Fruit fly (Drosophila melanogaster) whole organism, embryonic: ENCODE results near the gene CG4537.

Source experiments
- Bgb ChIP-seq: fragments of 200-800 bp; sonication (Bioruptor generic); IDR thresholded peaks from 2 replicates; pipeline ENCODE4 v1.3.6; 2022; ENCODE audit warnings: missing biosample characterization, missing genetic modification characterization; ENCODE audit not compliant: partially characterized antibody
- CG10979 ChIP-seq: fragments of 200-800 bp; sonication (Bioruptor generic); optimal IDR thresholded peaks from 2 replicates; lab custom pipeline; 2018; ENCODE audit warnings: missing biosample characterization, mild to moderate bottlenecking, missing genetic modification characterization, moderate library complexity
- CG11456 ChIP-seq: fragments of 200-800 bp; sonication (Bioruptor generic); IDR thresholded peaks from 3 replicates; pipeline ENCODE4 v1.3.6; 2022; ENCODE audit warnings: missing biosample characterization, missing genetic modification characterization
- CG11723 ChIP-seq: fragments of 200-800 bp; sonication (Bioruptor generic); optimal IDR thresholded peaks from 2 replicates; lab custom pipeline; 2017; ENCODE audit warnings: missing biosample characterization, mild to moderate bottlenecking, missing genetic modification characterization
- CG12104 ChIP-seq: fragments of 200-800 bp; sonication (Bioruptor generic); optimal IDR thresholded peaks from 3 replicates; lab custom pipeline; 2016; ENCODE audit warnings: missing biosample characterization, missing genetic modification characterization
- CG13287 ChIP-seq: fragments of 200-800 bp; sonication (Bioruptor generic); IDR thresholded peaks from 2 replicates; pipeline ENCODE4 v1.3.6; 2022; ENCODE audit warnings: missing biosample characterization, missing genetic modification characterization; ENCODE audit not compliant: partially characterized antibody
- CG13624 ChIP-seq: fragments of 200-800 bp; sonication (Bioruptor generic); optimal IDR thresholded peaks from 2 replicates; lab custom pipeline; 2016; ENCODE audit warnings: missing biosample characterization, missing genetic modification characterization
- CG14014 ChIP-seq: fragments of 200-800 bp; sonication (Bioruptor generic); IDR thresholded peaks from 2 replicates; pipeline ENCODE4 v1.3.6; 2022; ENCODE audit warnings: missing biosample characterization, missing genetic modification characterization
- CG1603 ChIP-seq: fragments of 200-800 bp; sonication (Bioruptor generic); optimal IDR thresholded peaks from 2 replicates; lab custom pipeline; 2019; ENCODE audit warnings: missing biosample characterization, mild to moderate bottlenecking, missing genetic modification characterization, moderate library complexity
- CG2120 ChIP-seq: fragments of 200-800 bp; sonication (Bioruptor generic); optimal IDR thresholded peaks from 3 replicates; lab custom pipeline; 2016; ENCODE audit warnings: missing biosample characterization, missing genetic modification characterization
- CG31224 ChIP-seq: fragments of 200-800 bp; sonication (Bioruptor generic); IDR thresholded peaks from 2 replicates; pipeline ENCODE4 v1.3.6; 2022; ENCODE audit warnings: missing biosample characterization, missing genetic modification characterization
- CG32532 ChIP-seq: fragments of 200-800 bp; sonication (Bioruptor generic); IDR thresholded peaks from 2 replicates; pipeline ENCODE4 v1.3.6; 2022; ENCODE audit warnings: missing biosample characterization, missing genetic modification characterization
- CG4360 ChIP-seq: fragments of 200-800 bp; sonication (Bioruptor generic); IDR thresholded peaks from 2 replicates; pipeline ENCODE4 v1.3.6; 2022; ENCODE audit warnings: missing biosample characterization, missing genetic modification characterization
- CG4820 ChIP-seq: fragments of 200-800 bp; sonication (Bioruptor generic); optimal IDR thresholded peaks from 3 replicates; lab custom pipeline; 2016; ENCODE audit warnings: missing biosample characterization, missing genetic modification characterization
- CG6254 ChIP-seq: fragments of 200-800 bp; sonication (Bioruptor generic); optimal IDR thresholded peaks from 3 replicates; lab custom pipeline; 2017; ENCODE audit warnings: mild to moderate bottlenecking, missing biosample characterization, missing genetic modification reagents, missing genetic modification characterization
- CG6272 ChIP-seq: fragments of 200-800 bp; sonication (Bioruptor generic); IDR thresholded peaks from 2 replicates; pipeline ENCODE4 v1.3.6; 2022; ENCODE audit warnings: missing biosample characterization, missing genetic modification characterization
- CG7928 ChIP-seq: fragments of 200-800 bp; sonication (Bioruptor generic); optimal IDR thresholded peaks from 2 replicates; lab custom pipeline; 2017; ENCODE audit warnings: missing biosample characterization, mild to moderate bottlenecking, missing genetic modification characterization
- Dad ChIP-seq: fragments of 200-800 bp; sonication (Bioruptor generic); optimal IDR thresholded peaks from 3 replicates; lab custom pipeline; 2016; ENCODE audit warnings: missing biosample characterization, missing genetic modification characterization
- Dek ChIP-seq: fragments of 200-800 bp; sonication (Bioruptor generic); optimal IDR thresholded peaks from 3 replicates; lab custom pipeline; 2019; ENCODE audit warnings: missing biosample characterization, mild to moderate bottlenecking, missing genetic modification characterization, moderate library complexity
- Dfd ChIP-seq, 2 experiments: fragments of >200 bp; optimal IDR thresholded peaks; 2 replicates each; lab custom pipeline; 2017; ENCODE audit warnings: missing biosample characterization in 2 of 2, missing genetic modification characterization in 2 of 2
- Dip3 ChIP-seq: fragments of 200-800 bp; sonication (Bioruptor generic); optimal IDR thresholded peaks from 3 replicates; lab custom pipeline; 2016; ENCODE audit warnings: missing biosample characterization, missing genetic modification characterization
- HLH3B ChIP-seq: fragments of 200-800 bp; sonication (Bioruptor generic); IDR thresholded peaks from 2 replicates; pipeline ENCODE4 v1.3.6; 2022; ENCODE audit warnings: missing biosample characterization, missing genetic modification characterization
- Hr39 ChIP-seq: fragments of >200 bp; optimal IDR thresholded peaks from 2 replicates; lab custom pipeline; 2017
- Kr ChIP-seq: fragments of 200-800 bp; sonication (Bioruptor generic); optimal IDR thresholded peaks from 2 replicates; lab custom pipeline; 2017; ENCODE audit warnings: missing biosample characterization, mild to moderate bottlenecking, missing genetic modification characterization
- Mes4 ChIP-seq: fragments of 200-800 bp; sonication (Bioruptor generic); optimal IDR thresholded peaks from 2 replicates; lab custom pipeline; 2016; ENCODE audit warnings: missing biosample characterization, missing genetic modification characterization
- Myb ChIP-seq: fragments of 200-800 bp; sonication (Bioruptor generic); optimal IDR thresholded peaks from 2 replicates; lab custom pipeline; 2016; ENCODE audit warnings: missing biosample characterization, missing genetic modification characterization
- Opbp ChIP-seq: fragments of 200-800 bp; sonication (Bioruptor generic); IDR thresholded peaks from 3 replicates; pipeline ENCODE4 v1.3.6; 2022; ENCODE audit warnings: missing biosample characterization, missing genetic modification characterization; ENCODE audit not compliant: partially characterized antibody
- PHDP ChIP-seq: fragments of 200-800 bp; sonication (Bioruptor generic); optimal IDR thresholded peaks from 3 replicates; lab custom pipeline; 2018; ENCODE audit warnings: missing biosample characterization, mild to moderate bottlenecking, missing genetic modification characterization, moderate library complexity
- Ravus ChIP-seq: fragments of 200-800 bp; sonication (Bioruptor generic); IDR thresholded peaks from 2 replicates; pipeline ENCODE4 v1.3.6; 2022; ENCODE audit warnings: missing biosample characterization, missing genetic modification characterization
- Rx ChIP-seq: fragments of 200-800 bp; sonication (Bioruptor generic); IDR thresholded peaks from 2 replicates; pipeline ENCODE4 v1.3.6; 2022; ENCODE audit warnings: missing biosample characterization, missing genetic modification characterization
- Sry-δ ChIP-seq: fragments of 200-800 bp; sonication (Bioruptor generic); optimal IDR thresholded peaks from 2 replicates; lab custom pipeline; 2016; ENCODE audit warnings: missing biosample characterization, missing genetic modification characterization
- ab ChIP-seq: fragments of 200-800 bp; sonication (Bioruptor generic); optimal IDR thresholded peaks from 2 replicates; lab custom pipeline; 2016; ENCODE audit warnings: missing biosample characterization, missing genetic modification characterization
- bcd ChIP-seq: fragments of 200-800 bp; sonication (Bioruptor generic); optimal IDR thresholded peaks from 2 replicates; lab custom pipeline; 2017; ENCODE audit warnings: missing biosample characterization, mild to moderate bottlenecking, missing genetic modification characterization
- cas ChIP-seq: fragments of 200-800 bp; sonication (Bioruptor generic); IDR thresholded peaks from 2 replicates; pipeline ENCODE4 v1.3.6; 2022; ENCODE audit warnings: missing biosample characterization, missing genetic modification characterization
- cwo ChIP-seq: fragments of 200-800 bp; sonication (Bioruptor generic); optimal IDR thresholded peaks from 3 replicates; lab custom pipeline; 2017; ENCODE audit warnings: missing biosample characterization, missing genetic modification characterization, mild to moderate bottlenecking, moderate library complexity, missing genetic modification reagents
- dm ChIP-seq: fragments of 200-800 bp; sonication (Bioruptor generic); optimal IDR thresholded peaks from 3 replicates; lab custom pipeline; 2016; ENCODE audit warnings: missing biosample characterization, missing genetic modification characterization
- fd102C ChIP-seq: fragments of 200-800 bp; sonication (Bioruptor generic); optimal IDR thresholded peaks from 2 replicates; lab custom pipeline; 2018; ENCODE audit warnings: missing biosample characterization, mild to moderate bottlenecking, missing genetic modification characterization, moderate library complexity
- ftz-f1 ChIP-seq: fragments of 200-800 bp; sonication (Bioruptor generic); optimal IDR thresholded peaks from 2 replicates; lab custom pipeline; 2016; ENCODE audit warnings: missing biosample characterization, missing genetic modification characterization
- jigr1 ChIP-seq: fragments of 200-800 bp; sonication (Bioruptor generic); IDR thresholded peaks from 3 replicates; pipeline ENCODE4 v1.3.6; 2022; ENCODE audit warnings: missing biosample characterization, missing genetic modification characterization
- knrl ChIP-seq: fragments of 200-800 bp; sonication (Bioruptor generic); IDR thresholded peaks from 3 replicates; pipeline ENCODE4 v1.3.6; 2022; ENCODE audit warnings: missing biosample characterization, missing genetic modification characterization; ENCODE audit not compliant: partially characterized antibody
- luna ChIP-seq: fragments of 200-800 bp; sonication (Bioruptor generic); optimal IDR thresholded peaks from 2 replicates; lab custom pipeline; 2016; ENCODE audit warnings: missing biosample characterization, missing genetic modification characterization
- nau ChIP-seq: fragments of 200-800 bp; sonication (Bioruptor generic); optimal IDR thresholded peaks from 3 replicates; lab custom pipeline; 2017; ENCODE audit warnings: missing biosample characterization, mild to moderate bottlenecking, missing genetic modification characterization, missing genetic modification reagents
- odd ChIP-seq: fragments of 200-800 bp; sonication (Bioruptor generic); optimal IDR thresholded peaks from 2 replicates; lab custom pipeline; 2017; ENCODE audit warnings: missing biosample characterization, mild to moderate bottlenecking, missing genetic modification characterization
- peb ChIP-seq: fragments of 200-800 bp; sonication (Bioruptor generic); IDR thresholded peaks from 2 replicates; pipeline ENCODE4 v1.3.6; 2022; ENCODE audit warnings: missing biosample characterization, missing genetic modification characterization
- phol ChIP-seq: fragments of 200-800 bp; sonication (Bioruptor generic); optimal IDR thresholded peaks from 3 replicates; lab custom pipeline; 2018; ENCODE audit warnings: missing biosample characterization, mild to moderate bottlenecking, missing genetic modification characterization, moderate library complexity
- psq ChIP-seq: fragments of 200-800 bp; sonication (Bioruptor generic); optimal IDR thresholded peaks from 2 replicates; lab custom pipeline; 2017; ENCODE audit warnings: missing biosample characterization, missing genetic modification characterization
- sens ChIP-seq: fragments of 200-800 bp; sonication (Bioruptor generic); peaks from one replicate; lab custom pipeline; 2016; ENCODE audit warnings: missing biosample characterization, missing genetic modification characterization
- seq ChIP-seq: fragments of 200-800 bp; sonication (Bioruptor generic); IDR thresholded peaks from 2 replicates; pipeline ENCODE4 v1.3.6; 2022; ENCODE audit warnings: missing biosample characterization, missing genetic modification characterization
- shn ChIP-seq: fragments of 200-800 bp; sonication (Bioruptor generic); optimal IDR thresholded peaks from 3 replicates; lab custom pipeline; 2016; ENCODE audit warnings: missing biosample characterization, missing genetic modification characterization
- so ChIP-seq: fragments of 200-800 bp; sonication (Bioruptor generic); IDR thresholded peaks from 3 replicates; pipeline ENCODE4 v1.3.6; 2022; ENCODE audit warnings: missing biosample characterization, missing genetic modification characterization
- sob ChIP-seq: fragments of 200-800 bp; sonication (Bioruptor generic); IDR thresholded peaks from 2 replicates; pipeline ENCODE4 v1.3.6; 2022; ENCODE audit warnings: missing biosample characterization, missing genetic modification characterization
- vvl ChIP-seq: fragments of 200-800 bp; sonication (Bioruptor generic); IDR thresholded peaks from 2 replicates; pipeline ENCODE4 v1.3.6; 2022; ENCODE audit warnings: missing biosample characterization, missing genetic modification characterization

CG4537 gene

DNA sequence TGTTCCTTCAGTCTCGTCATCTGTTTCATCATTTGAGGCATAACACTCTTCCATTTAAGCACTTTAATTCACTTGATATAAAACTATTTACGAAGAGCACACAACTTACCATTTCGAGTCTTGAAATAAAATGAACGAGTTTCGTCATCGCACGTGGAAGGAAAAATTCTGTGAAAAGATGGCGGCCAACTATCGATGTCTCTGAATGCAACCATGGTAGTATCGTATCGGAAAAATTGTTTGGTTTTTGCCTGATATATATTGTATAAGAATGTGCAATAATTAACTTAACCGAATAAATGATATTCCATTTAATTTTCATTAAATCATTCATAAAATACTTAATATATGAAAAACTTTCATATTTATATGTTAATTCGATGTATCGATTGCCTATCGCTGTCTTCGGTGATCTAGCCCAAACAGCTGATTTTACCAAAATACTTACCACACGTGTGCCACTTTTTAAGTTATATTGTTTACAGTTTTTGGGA lies 4.2 kb downstream of the CG4537 start, which contains the start of gene Bka (continued):
- no peak for TF ChIP-seq CG2120 (GFP tag; lab: Kevin White, UChicago)
- no peak for TF ChIP-seq Ravus
- TF ChIP-seq CG1603 (tag; lab: Kevin White, UChicago) = peak; percentile 78
- TF ChIP-seq CG10979 = peak; percentile 59
- no peak for TF ChIP-seq CG12104 (GFP tag; lab: Kevin White, UChicago)
- no peak for TF ChIP-seq CG11456 (GFP tag; lab: Robert Waterston, UW)
- no peak for TF ChIP-seq Myb (GFP tag; lab: Kevin White, UChicago)
- TF ChIP-seq CG13624 = peak; percentile 31
- peak; percentile 48 for TF ChIP-seq bcd (GFP tag; lab: Kevin White, UChicago)
- no peak for TF ChIP-seq Dfd (GFP tag; optimal IDR thresholded peaks at IDR 0.05; lab: Kevin White, UChicago)
- TF ChIP-seq knrl (GFP tag; lab: Robert Waterston, UW) = peak; percentile 99
- TF ChIP-seq nau = peak; percentile 65
- peak; percentile 69 for TF ChIP-seq PHDP (tag; lab: Kevin White, UChicago)
- TF ChIP-seq Dip3 = no peak
- TF ChIP-seq luna = no peak
- peak; percentile 73 for TF ChIP-seq odd (GFP tag; lab: Kevin White, UChicago)
- no peak for TF ChIP-seq Kr (GFP tag; lab: Kevin White, UChicago)
- no peak for TF ChIP-seq peb (GFP tag; lab: Robert Waterston, UW)
- no peak for TF ChIP-seq psq (GFP tag; lab: Kevin White, UChicago)
- TF ChIP-seq CG6272 (GFP tag; lab: Robert Waterston, UW) = no peak; the same call in 1 of the 2 replicates
- no peak for TF ChIP-seq HLH3B (GFP tag; lab: Robert Waterston, UW)
- TF ChIP-seq Hr39 = no peak
- TF ChIP-seq cwo = peak; percentile 54
- TF ChIP-seq CG32532 = peak; percentile 62
- no peak for TF ChIP-seq shn
- peak; percentile 99 for TF ChIP-seq CG13287 (GFP tag; lab: Robert Waterston, UW)
- TF ChIP-seq CG7928 (GFP tag; lab: Kevin White, UChicago) = peak; percentile 51
- peak; percentile 96 for TF ChIP-seq Bgb (GFP tag; lab: Robert Waterston, UW)
- no peak for TF ChIP-seq Mes4 (GFP tag; lab: Kevin White, UChicago)
- TF ChIP-seq CG4820 (GFP tag; lab: Kevin White, UChicago) = no peak
- peak; percentile 79 for TF ChIP-seq Sry-δ (GFP tag; lab: Kevin White, UChicago)
- TF ChIP-seq sens (GFP tag; lab: Kevin White, UChicago) = peak; percentile 79
- TF ChIP-seq sob (GFP tag; lab: Robert Waterston, UW) = peak; percentile 61
- TF ChIP-seq CG31224 = 0 out of 2 replicates have a peak, but pooled peaks have one; percentile 9
- TF ChIP-seq jigr1 (GFP tag; lab: Robert Waterston, UW) = no peak
- peak; percentile 39 for TF ChIP-seq Dek
- peak; percentile 95 for TF ChIP-seq Opbp
- TF ChIP-seq CG4360 (GFP tag; lab: Robert Waterston, UW) = no peak
- no peak for TF ChIP-seq so (GFP tag; lab: Robert Waterston, UW)
- peak; percentile 25 for TF ChIP-seq Dad (GFP tag; lab: Kevin White, UChicago)
- TF ChIP-seq ftz-f1 = no peak
- no peak for TF ChIP-seq seq (GFP tag; lab: Robert Waterston, UW)
- no peak for TF ChIP-seq CG14014 (GFP tag; lab: Robert Waterston, UW)
- TF ChIP-seq CG11723 (GFP tag; lab: Kevin White, UChicago) = no peak
- peak; percentile 100 for TF ChIP-seq phol
- no peak for TF ChIP-seq ab (GFP tag; lab: Kevin White, UChicago)
- peak; percentile 85 for TF ChIP-seq vvl (GFP tag; lab: Robert Waterston, UW)
- no peak for TF ChIP-seq Rx
- TF ChIP-seq CG6254 (GFP tag; lab: Kevin White, UChicago) = peak; percentile 63
- no peak for TF ChIP-seq cas (GFP tag; lab: Robert Waterston, UW)
- no peak for TF ChIP-seq fd102C (GFP tag; lab: Kevin White, UChicago)
- peak; percentile 91 for TF ChIP-seq dm (GFP tag; lab: Kevin White, UChicago)
